Fruit fly (Drosophila melanogaster) whole organism, pupa: ENCODE results near the gene dmrt93B.

ENCODE experiments used
- CG14655 ChIP-seq: fragments of 200-800 bp; sonication (Bioruptor generic); optimal IDR thresholded peaks from 3 replicates; lab custom pipeline; 2017; ENCODE audit warnings: mild to moderate bottlenecking, missing biosample characterization, missing genetic modification reagents, missing genetic modification characterization
- CG32121 ChIP-seq: fragments of 200-800 bp; sonication (Bioruptor generic); IDR thresholded peaks from 2 replicates; pipeline ENCODE4 v1.3.6; 2022; ENCODE audit warnings: missing biosample characterization, missing genetic modification characterization
- CG8159 ChIP-seq: fragments of 200-800 bp; sonication (Bioruptor generic); optimal IDR thresholded peaks from 3 replicates; lab custom pipeline; 2018; ENCODE audit warnings: missing biosample characterization, mild to moderate bottlenecking, missing genetic modification characterization, moderate library complexity

DNA sequence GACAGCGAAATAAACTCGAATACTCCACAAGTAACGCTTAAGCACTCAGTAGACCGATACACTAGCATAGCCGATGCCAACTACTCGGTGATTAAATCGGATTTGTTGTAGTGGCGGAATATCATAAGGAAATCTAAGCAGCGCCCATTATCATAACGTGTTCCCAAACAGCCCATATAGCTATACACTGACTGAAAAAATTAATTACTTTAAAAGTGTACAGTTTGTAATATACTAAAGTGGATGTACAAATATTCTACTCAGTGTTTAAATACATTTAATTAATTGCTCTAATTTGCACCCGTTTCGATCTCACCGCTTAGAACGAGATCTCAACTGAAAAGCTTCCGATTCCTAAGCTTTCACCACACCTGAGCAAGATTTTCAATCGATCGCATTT, 25.1 kb upstream of the dmrt93B start, which contains the start of gene CG7079:
- TF ChIP-seq CG8159 (tag; lab: Kevin White, UChicago) (no peak), CG14655 (no peak), CG32121 (GFP tag; lab: Robert Waterston, UW) (no peak)
